Worm (Caenorhabditis elegans) whole organism, L4 larva: ENCODE measurements around the gene thn-1.
A peak's percentile ranks its signal among the peaks of the same experiment; 100 is the strongest.

ENCODE experiments used
- D1046.2 ChIP-seq: fragments of 200-800 bp; sonication (Bioruptor generic); IDR thresholded peaks from 2 replicates; pipeline ENCODE4 v1.3.6; 2022; ENCODE audit warnings: missing genetic modification characterization, missing compliant biosample characterization
- F37D6.2 ChIP-seq: sonication (generic microtip); optimal IDR thresholded peaks from 2 replicates; lab custom pipeline; 2016; ENCODE audit warnings: mild to moderate bottlenecking, missing genetic modification characterization, missing compliant biosample characterization
- F44E2.7 ChIP-seq: fragments of 200-800 bp; sonication (Bioruptor generic); IDR thresholded peaks from 2 replicates; pipeline ENCODE4 v2.1.2; 2022; ENCODE audit warnings: missing genetic modification characterization, missing compliant biosample characterization
- F49E8.2 ChIP-seq: sonication (generic microtip); optimal IDR thresholded peaks from 2 replicates; lab custom pipeline; 2016; ENCODE audit warnings: missing compliant biosample characterization, mild to moderate bottlenecking, missing genetic modification characterization, borderline replicate concordance
- Y5F2A.4 ChIP-seq: fragments of 200-800 bp; sonication (Bioruptor generic); optimal IDR thresholded peaks from 2 replicates; lab custom pipeline; 2018; ENCODE audit warnings: mild to moderate bottlenecking, missing genetic modification characterization, missing compliant biosample characterization
- aha-1 ChIP-seq: fragments of 150-350 bp; peaks from one replicate; lab custom pipeline; 2014; ENCODE audit warnings: missing biosample characterization, missing genetic modification characterization
- arid-1 ChIP-seq: fragments of 200-800 bp; sonication (Bioruptor generic); conservative IDR thresholded peaks from 2 replicates; pipeline ENCODE4 v1.3.6; 2022; ENCODE audit warnings: missing genetic modification reagents, missing genetic modification characterization, missing compliant biosample characterization
- ceh-32 ChIP-seq: sonication (generic microtip); optimal IDR thresholded peaks from 2 replicates; lab custom pipeline; 2016; ENCODE audit warnings: mild to moderate bottlenecking, missing genetic modification characterization, missing compliant biosample characterization; ENCODE audit not compliant: poor library complexity
- ceh-82 ChIP-seq: sonication (generic microtip); optimal IDR thresholded peaks from 2 replicates; lab custom pipeline; 2017; ENCODE audit warnings: missing biosample characterization, missing genetic modification characterization
- ces-1 ChIP-seq: fragments of 150-350 bp; sonication (generic microtip); optimal IDR thresholded peaks from 4 replicates; lab custom pipeline; 2014; ENCODE audit warnings: missing biosample characterization, missing genetic modification reagents, missing genetic modification characterization
- cey-2 ChIP-seq: sonication (generic microtip); optimal IDR thresholded peaks from 3 replicates; lab custom pipeline; 2017; ENCODE audit warnings: missing genetic modification characterization, mild to moderate bottlenecking, missing compliant biosample characterization, antibody characterized with exemption, borderline replicate concordance; ENCODE audit not compliant: insufficient read depth
- ctbp-1 ChIP-seq: fragments of 200-800 bp; sonication (Bioruptor generic); IDR thresholded peaks from 2 replicates; pipeline ENCODE4 v1.3.6; 2022; ENCODE audit warnings: missing genetic modification reagents, missing genetic modification characterization, missing compliant biosample characterization
- daf-12 ChIP-seq: fragments of 150-350 bp; optimal IDR thresholded peaks from 2 replicates; lab custom pipeline; 2014; ENCODE audit warnings: missing biosample characterization, missing genetic modification reagents, missing genetic modification characterization
- daf-16 ChIP-seq, 3 experiments: sonication (generic microtip); optimal IDR thresholded peaks; 2 replicates each; lab custom pipeline; 2016 to 2017; ENCODE audit warnings: missing genetic modification characterization in 3 of 3, missing genetic modification reagents in 3 of 3, mild to moderate bottlenecking in 2 of 3, missing compliant biosample characterization in 2 of 3, missing biosample characterization in 1 of 3, moderate library complexity in 1 of 3
- dmd-6 ChIP-seq: fragments of 200-800 bp; sonication (Bioruptor generic); IDR thresholded peaks from 2 replicates; pipeline ENCODE4 v1.3.6; 2022; ENCODE audit warnings: missing genetic modification reagents, missing genetic modification characterization, missing compliant biosample characterization
- dve-1 ChIP-seq: sonication (generic microtip); optimal IDR thresholded peaks from 2 replicates; lab custom pipeline; 2017; ENCODE audit warnings: antibody characterized with exemption, mild to moderate bottlenecking, missing genetic modification characterization, missing compliant biosample characterization; ENCODE audit not compliant: insufficient read depth
- gei-8 ChIP-seq: fragments of 200-800 bp; sonication (Bioruptor generic); optimal IDR thresholded peaks from 2 replicates; lab custom pipeline; 2018; ENCODE audit warnings: mild to moderate bottlenecking, missing genetic modification characterization, missing compliant biosample characterization
- hif-1 ChIP-seq, 2 experiments: sonication (generic microtip); optimal IDR thresholded peaks; 2 replicates each; lab custom pipeline; 2016 to 2017; ENCODE audit warnings: missing compliant biosample characterization in 2 of 2, missing genetic modification characterization in 2 of 2, missing genetic modification reagents in 2 of 2, missing genotype in 2 of 2, mild to moderate bottlenecking in 1 of 2
- hlh-11 ChIP-seq: fragments of 200-800 bp; sonication (Bioruptor generic); optimal IDR thresholded peaks from 2 replicates; lab custom pipeline; 2018; ENCODE audit warnings: mild to moderate bottlenecking, missing genetic modification characterization, missing compliant biosample characterization
- hlh-30 ChIP-seq: sonication (generic microtip); optimal IDR thresholded peaks from 2 replicates; lab custom pipeline; 2017; ENCODE audit warnings: antibody characterized with exemption, mild to moderate bottlenecking, missing genetic modification characterization, missing compliant biosample characterization; ENCODE audit not compliant: insufficient read depth
- jun-1 ChIP-seq: fragments of 150-350 bp; optimal IDR thresholded peaks from 2 replicates; lab custom pipeline; 2014; ENCODE audit warnings: missing biosample characterization, missing genetic modification reagents, missing genetic modification characterization
- lin-38 ChIP-seq: fragments of 200-800 bp; sonication (Bioruptor generic); IDR thresholded peaks from 2 replicates; pipeline ENCODE4 v1.3.6; 2022; ENCODE audit warnings: missing genetic modification reagents, missing genetic modification characterization, missing compliant biosample characterization
- madf-5 ChIP-seq, 2 experiments: fragments of 200-800 bp; sonication (Bioruptor generic); IDR thresholded peaks; 2 replicates each; pipeline ENCODE4 v1.3.6; 2022; ENCODE audit warnings: missing compliant biosample characterization in 2 of 2, missing genetic modification characterization in 2 of 2
- mxl-3 ChIP-seq: fragments of 200-800 bp; sonication (Bioruptor generic); optimal IDR thresholded peaks from 2 replicates; lab custom pipeline; 2018; ENCODE audit warnings: mild to moderate bottlenecking, missing genetic modification characterization, missing compliant biosample characterization
- nhr-10 ChIP-seq: fragments of 150-350 bp; optimal IDR thresholded peaks from 2 replicates; lab custom pipeline; 2014; ENCODE audit warnings: missing biosample characterization, missing genetic modification characterization
- nhr-25 ChIP-seq: sonication (generic microtip); optimal IDR thresholded peaks from 2 replicates; lab custom pipeline; 2017; ENCODE audit warnings: missing genetic modification characterization, mild to moderate bottlenecking, missing compliant biosample characterization, antibody characterized with exemption, moderate library complexity, borderline replicate concordance; ENCODE audit not compliant: insufficient read depth
- nhr-28 ChIP-seq: fragments of 150-350 bp; optimal IDR thresholded peaks from 2 replicates; lab custom pipeline; 2014; ENCODE audit warnings: missing biosample characterization, missing genetic modification characterization
- nhr-42 ChIP-seq: fragments of 200-800 bp; sonication (Bioruptor generic); IDR thresholded peaks from 2 replicates; pipeline ENCODE4 v1.3.6; 2022; ENCODE audit warnings: missing genetic modification characterization, missing compliant biosample characterization
- pha-4 ChIP-seq, 2 experiments: fragments of 150-350 bp in 1 of 2; fragments of 200-800 bp in 1 of 2; sonication (Bioruptor generic) in 1 of 2; IDR thresholded peaks in 1 of 2; optimal IDR thresholded peaks in 1 of 2; 2 replicates each; pipeline versions ENCODE4 v1.3.6 to Lab custom; 2014 to 2022; ENCODE audit warnings: missing genetic modification characterization in 2 of 2, missing genetic modification reagents in 2 of 2, missing biosample characterization in 1 of 2, missing compliant biosample characterization in 1 of 2
- php-3 ChIP-seq: fragments of 200-800 bp; sonication (Bioruptor generic); IDR thresholded peaks from 2 replicates; pipeline ENCODE4 v1.3.6; 2022; ENCODE audit warnings: missing genetic modification reagents, missing genetic modification characterization, missing compliant biosample characterization
- pqm-1 ChIP-seq: sonication (generic microtip); optimal IDR thresholded peaks from 2 replicates; lab custom pipeline; 2017; ENCODE audit warnings: missing biosample characterization, missing genetic modification characterization
- set-16 ChIP-seq: fragments of 200-800 bp; sonication (Bioruptor generic); IDR thresholded peaks from 2 replicates; pipeline ENCODE4 v1.3.6; 2022; ENCODE audit warnings: missing genetic modification reagents, missing genetic modification characterization, missing compliant biosample characterization
- skn-1 ChIP-seq: fragments of 150-350 bp; optimal IDR thresholded peaks from 2 replicates; lab custom pipeline; 2014; ENCODE audit warnings: missing biosample characterization, missing genetic modification characterization
- snpc-1.2 ChIP-seq: fragments of 200-800 bp; sonication (Bioruptor generic); IDR thresholded peaks from 2 replicates; pipeline ENCODE4 v1.3.6; 2022; ENCODE audit warnings: missing genetic modification reagents, missing genetic modification characterization, missing compliant biosample characterization
- tra-1 ChIP-seq: fragments of 200-800 bp; sonication (Bioruptor generic); IDR thresholded peaks from 2 replicates; pipeline ENCODE4 v1.3.6; 2022; ENCODE audit warnings: missing genetic modification reagents, missing genetic modification characterization, missing compliant biosample characterization
- unc-39 ChIP-seq: sonication (generic microtip); optimal IDR thresholded peaks from 2 replicates; lab custom pipeline; 2017; ENCODE audit warnings: missing biosample characterization, missing genetic modification characterization
- unc-62 ChIP-seq, 3 experiments: fragments of 150-350 bp in 1 of 3; sonication (generic microtip); optimal IDR thresholded peaks in 2 of 3; peaks in 1 of 3; 1 replicate in 1 of 3; 2 replicates in 2 of 3; lab custom pipeline; 2014 to 2017; ENCODE audit warnings: missing biosample characterization in 3 of 3, missing genetic modification characterization in 3 of 3, missing genetic modification reagents in 3 of 3, missing genotype in 1 of 3

thn-1 gene

DNA sequence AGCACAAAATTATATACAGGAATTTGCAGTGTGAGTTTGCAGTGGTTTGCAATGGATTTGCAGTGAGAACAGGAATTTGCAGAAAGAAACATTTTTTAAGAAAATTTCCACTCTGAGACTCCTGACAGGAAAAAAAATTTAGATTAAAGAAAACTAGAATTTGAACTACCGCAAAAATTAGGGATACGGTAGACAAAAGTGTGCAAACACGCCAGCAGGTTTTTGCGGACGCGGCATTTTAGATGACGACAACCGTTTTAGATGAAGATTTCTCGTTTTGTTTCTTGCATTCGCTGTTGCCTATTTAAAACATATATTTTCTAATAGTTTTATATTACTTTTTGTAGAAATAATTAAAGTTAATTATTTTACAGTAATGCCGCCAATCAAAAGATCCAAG lies 8.0 kb upstream of the thn-1 start, which contains the start of gene wdr-46 (continued):
- TF ChIP-seq pha-4 (GFP tag; IDR thresholded peaks at IDR 0.05; lab: Robert Waterston, UW) (no peak; the same call in 1 of the 2 replicates), pha-4 (tag; optimal IDR thresholded peaks at IDR 0.05; lab: Kevin White, UChicago) (peak; percentile 63), gei-8 (GFP tag; lab: Kevin White, UChicago) (no peak), unc-39 (no peak), D1046.2 (GFP tag; lab: Robert Waterston, UW) (no peak)
- TF ChIP-seq, all 104 proteins: peak for 42

DNA sequence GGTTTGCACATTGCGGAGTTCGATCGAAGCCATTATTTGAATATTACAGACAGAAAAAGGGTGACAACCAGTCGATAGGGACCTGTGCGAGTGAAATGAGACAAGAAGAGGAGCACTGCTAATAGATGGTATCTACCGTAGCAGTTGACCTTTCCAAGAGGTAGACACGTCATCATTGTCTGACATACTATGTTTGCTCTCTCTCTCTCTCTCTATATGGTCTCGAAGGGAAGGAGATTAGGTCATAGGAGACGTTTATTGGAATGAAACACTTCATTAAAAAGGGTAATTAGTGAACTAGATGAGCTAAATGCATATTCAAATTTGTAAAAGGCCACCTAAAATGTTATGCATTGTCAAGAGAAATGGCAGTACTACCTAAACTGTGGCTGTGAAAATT lies 3.9 kb upstream of the thn-1 start, which contains the start of gene atz-1:
Gene atz-1, minus strand, starts transcription at position 101 of the 400 bp plus-strand sequence.
- TF ChIP-seq unc-62 (GFP tag; optimal IDR thresholded peaks at IDR 0.05 in 1 of 2; lab: Kevin White, UChicago): peak in 1 of 2 experiments; percentile 55
- TF ChIP-seq unc-62 (tag; optimal IDR thresholded peaks at IDR 0.05; lab: Kevin White, UChicago): no peak
- TF ChIP-seq hlh-30 (tag; lab: Kevin White, UChicago): no peak
- no peak for TF ChIP-seq hif-1 (tag; optimal IDR thresholded peaks at IDR 0.05; lab: Kevin White, UChicago)
- TF ChIP-seq arid-1 (GFP tag; lab: Robert Waterston, UW): no peak
- no peak for TF ChIP-seq tra-1

DNA sequence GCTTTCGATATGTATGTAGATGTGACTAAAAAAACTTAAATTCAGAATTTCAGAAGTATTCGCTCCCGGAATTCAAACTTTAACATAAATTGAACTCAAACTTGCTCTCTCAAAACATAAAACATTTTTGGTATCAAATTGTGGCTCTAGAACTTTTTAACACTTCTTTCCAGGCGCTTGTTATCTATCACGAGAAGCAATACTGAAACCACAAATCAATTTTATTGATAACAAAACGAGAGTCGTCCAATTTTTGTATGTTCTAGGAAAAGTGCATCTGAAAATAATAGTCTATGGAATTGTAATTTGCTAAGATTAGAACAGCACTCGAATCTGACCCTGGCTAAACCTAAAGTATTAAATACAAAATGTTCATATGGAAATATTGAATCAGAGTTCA lies 965 bp upstream of the thn-1 start:
- TF ChIP-seq tra-1 (no peak), dve-1 (tag; lab: Kevin White, UChicago) (peak; percentile 50), php-3 (GFP tag; lab: Robert Waterston, UW) (peak; percentile 52; the same call in 1 of the 2 replicates), dmd-6 (GFP tag; lab: Robert Waterston, UW) (peak; percentile 58), aha-1 (tag; lab: Kevin White, UChicago) (peak; percentile 48), F44E2.7 (no peak), daf-16 (GFP tag; optimal IDR thresholded peaks at IDR 0.05; lab: Kevin White, UChicago) (no peak), daf-16 (tag; optimal IDR thresholded peaks at IDR 0.05; lab: Kevin White, UChicago) (peak; percentile 11), pqm-1 (peak; percentile 75), nhr-28 (tag; lab: Kevin White, UChicago) (peak; percentile 28), D1046.2 (GFP tag; lab: Robert Waterston, UW) (no peak), hlh-11 (tag; lab: Kevin White, UChicago) (peak; percentile 43), ceh-32 (tag; lab: Kevin White, UChicago) (no peak)

DNA sequence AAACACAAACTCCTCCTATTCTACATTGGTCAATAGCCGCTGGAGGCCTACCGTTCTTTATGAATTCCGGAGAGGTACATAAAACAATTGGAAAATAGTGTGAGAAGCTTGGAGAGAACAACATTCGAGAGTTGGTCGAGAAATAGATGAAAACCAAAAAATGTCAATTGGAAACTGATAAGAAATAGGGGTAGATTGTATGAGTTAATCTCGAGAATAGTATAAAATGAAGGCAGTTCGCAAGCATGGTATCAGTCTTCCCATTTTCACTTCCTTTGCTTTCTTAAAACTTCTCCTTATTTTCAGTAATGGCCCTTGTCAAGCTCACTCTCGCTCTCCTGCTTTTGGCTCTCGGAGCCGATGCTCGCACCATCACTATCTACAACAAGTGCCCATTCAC lies 3.0 kb downstream of the thn-1 start, which contains the start of gene thn-2:
Gene thn-2, plus strand, starts transcription at position 307 of the 400 bp plus-strand sequence.
- no peak for TF ChIP-seq skn-1 (tag; lab: Kevin White, UChicago)
- no peak for TF ChIP-seq tra-1
- peak; percentile 60 for TF ChIP-seq dmd-6 (GFP tag; lab: Robert Waterston, UW)
- no peak for TF ChIP-seq mxl-3

DNA sequence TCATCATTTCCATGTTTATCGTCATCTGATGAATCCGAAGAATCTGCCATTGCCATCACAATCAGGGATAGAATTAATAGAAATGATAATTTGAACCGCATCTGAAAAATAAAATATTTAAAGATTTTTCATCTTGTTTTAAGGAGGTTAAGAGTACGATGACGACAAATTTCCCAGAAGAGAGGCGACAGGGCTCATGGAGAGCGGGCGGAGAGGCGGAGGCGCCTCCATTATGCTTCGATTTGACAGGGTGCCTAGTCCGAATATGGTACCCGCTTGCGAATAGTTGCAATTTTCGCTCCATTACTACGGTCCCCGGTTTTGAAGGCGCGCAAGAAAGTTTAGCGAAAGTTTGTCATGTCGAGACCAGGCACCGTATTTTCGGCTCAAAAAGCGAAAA lies 5.2 kb downstream of the thn-1 start, which contains the start of gene F28D1.6:
Gene F28D1.6, minus strand, starts transcription at position 101 of the 400 bp plus-strand sequence.
- no peak for TF ChIP-seq cey-2 (tag; lab: Kevin White, UChicago)
- TF ChIP-seq set-16 (GFP tag; lab: Robert Waterston, UW): 0 out of 2 replicates have a peak, but pooled peaks have one; percentile 6

DNA sequence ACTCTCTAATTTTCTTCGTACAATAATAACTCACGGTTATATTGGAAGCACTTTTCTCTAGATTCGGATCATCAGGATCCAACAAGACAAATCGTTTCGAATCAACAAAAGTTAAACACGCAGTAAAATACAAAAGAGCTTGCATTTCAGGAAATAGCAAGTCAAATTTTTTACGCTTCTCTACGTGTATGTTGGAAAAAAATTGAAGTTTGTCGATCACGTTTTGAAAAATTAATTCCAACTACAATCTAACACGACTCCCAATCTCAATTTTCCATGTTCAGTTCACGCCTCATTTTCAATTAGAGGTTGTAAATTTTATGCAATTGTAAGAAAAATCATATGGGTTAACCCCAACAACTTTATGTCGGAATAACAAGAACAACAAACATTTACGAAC lies 10.1 kb downstream of the thn-1 start, which contains the start of gene spe-45:
Gene spe-45, minus strand, starts transcription at position 145 of the 400 bp plus-strand sequence.
- no peak for TF ChIP-seq hlh-11 (tag; lab: Kevin White, UChicago)
- TF ChIP-seq snpc-1.2: peak; percentile 76; the same call in 1 of the 2 replicates
- TF ChIP-seq F49E8.2 (tag; lab: Kevin White, UChicago): peak; percentile 74
- TF ChIP-seq daf-12: no peak
- TF ChIP-seq nhr-25 (tag; lab: Kevin White, UChicago): no peak
- no peak for TF ChIP-seq Y5F2A.4
- no peak for TF ChIP-seq nhr-10 (tag; lab: Kevin White, UChicago)
- TF ChIP-seq daf-16 (GFP tag; optimal IDR thresholded peaks at IDR 0.05; lab: Kevin White, UChicago): no peak
- no peak for TF ChIP-seq daf-16 (tag; optimal IDR thresholded peaks at IDR 0.05; lab: Kevin White, UChicago)
- no peak for TF ChIP-seq nhr-42 (GFP tag; lab: Robert Waterston, UW)
- TF ChIP-seq madf-5 (GFP tag; IDR thresholded peaks at IDR 0.05; lab: Robert Waterston, UW): no peak
- TF ChIP-seq pha-4 (GFP tag; IDR thresholded peaks at IDR 0.05; lab: Robert Waterston, UW): no peak
- no peak for TF ChIP-seq pha-4 (tag; optimal IDR thresholded peaks at IDR 0.05; lab: Kevin White, UChicago)
- 0 out of 2 replicates have a peak, but pooled peaks have one; percentile 9 for TF ChIP-seq ctbp-1
- peak; percentile 46; the same call in 1 of the 2 replicates for TF ChIP-seq lin-38
- no peak for TF ChIP-seq ceh-82 (tag; lab: Kevin White, UChicago)
- TF ChIP-seq ces-1: no peak
- no peak for TF ChIP-seq F37D6.2 (tag; lab: Kevin White, UChicago)
- TF ChIP-seq jun-1 (tag; lab: Kevin White, UChicago): no peak
